Worm (Caenorhabditis elegans) whole organism, midembryonic: ENCODE measurements around the gene mtm-5.

Experiments
- T22C8.4 ChIP-seq: fragments of 200-800 bp; sonication (Bioruptor generic); IDR thresholded peaks from 2 replicates; pipeline ENCODE4 v1.3.6; 2022; ENCODE audit warnings: missing genetic modification characterization, missing compliant biosample characterization
- flt-1 ChIP-seq: fragments of 200-800 bp; sonication (Bioruptor generic); IDR thresholded peaks from 2 replicates; pipeline ENCODE4 v1.3.6; 2022; ENCODE audit warnings: missing genetic modification characterization, missing compliant biosample characterization
- klf-2 ChIP-seq: fragments of 200-800 bp; sonication (Bioruptor generic); conservative IDR thresholded peaks from 2 replicates; pipeline ENCODE4 v1.3.6; 2022; ENCODE audit warnings: missing genetic modification reagents, missing genetic modification characterization, missing compliant biosample characterization
- med-1 ChIP-seq: sonication (generic microtip); optimal IDR thresholded peaks from 2 replicates; lab custom pipeline; 2017; ENCODE audit warnings: missing genetic modification characterization, mild to moderate bottlenecking, missing compliant biosample characterization, antibody characterized with exemption, missing genetic modification reagents; ENCODE audit not compliant: insufficient read depth
- ref-1 ChIP-seq: fragments of 200-800 bp; sonication (Bioruptor generic); conservative IDR thresholded peaks from 2 replicates; pipeline ENCODE4 v1.3.6; 2022; ENCODE audit warnings: missing genetic modification reagents, missing genetic modification characterization, missing compliant biosample characterization
- tab-1 ChIP-seq: fragments of 200-800 bp; sonication (Bioruptor generic); IDR thresholded peaks from 2 replicates; pipeline ENCODE4 v1.3.6; 2022; ENCODE audit warnings: missing genetic modification characterization, missing compliant biosample characterization
- ztf-23 ChIP-seq: fragments of 200-800 bp; sonication (Bioruptor generic); IDR thresholded peaks from 2 replicates; pipeline ENCODE4 v1.3.6; 2022; ENCODE audit warnings: missing genetic modification reagents, missing genetic modification characterization, missing compliant biosample characterization
- ztf-29 ChIP-seq: fragments of 200-800 bp; sonication (Bioruptor generic); IDR thresholded peaks from 2 replicates; pipeline ENCODE4 v1.3.6; 2022; ENCODE audit warnings: missing genetic modification reagents, missing genetic modification characterization, missing compliant biosample characterization

ce11 chrX:5195462-5196160, 47.6 kb downstream of the mtm-5 start, which contains the start of gene pqn-62:
- no peak for TF ChIP-seq ztf-29 (GFP tag; lab: Robert Waterston, UW)
- TF ChIP-seq ref-1, result no peak
- no peak for TF ChIP-seq flt-1 (GFP tag; lab: Robert Waterston, UW)
- TF ChIP-seq T22C8.4 (GFP tag; lab: Robert Waterston, UW), result no peak
- no peak for TF ChIP-seq klf-2 (GFP tag; lab: Robert Waterston, UW)
- no peak for TF ChIP-seq med-1 (GFP tag; lab: Kevin White, UChicago)
- no peak for TF ChIP-seq tab-1 (GFP tag; lab: Robert Waterston, UW)
- TF ChIP-seq ztf-23 (GFP tag; lab: Robert Waterston, UW), result no peak
